Fruit fly (Drosophila melanogaster): Measurements from ENCODE around the gene odd.

The odd gene

DNA sequence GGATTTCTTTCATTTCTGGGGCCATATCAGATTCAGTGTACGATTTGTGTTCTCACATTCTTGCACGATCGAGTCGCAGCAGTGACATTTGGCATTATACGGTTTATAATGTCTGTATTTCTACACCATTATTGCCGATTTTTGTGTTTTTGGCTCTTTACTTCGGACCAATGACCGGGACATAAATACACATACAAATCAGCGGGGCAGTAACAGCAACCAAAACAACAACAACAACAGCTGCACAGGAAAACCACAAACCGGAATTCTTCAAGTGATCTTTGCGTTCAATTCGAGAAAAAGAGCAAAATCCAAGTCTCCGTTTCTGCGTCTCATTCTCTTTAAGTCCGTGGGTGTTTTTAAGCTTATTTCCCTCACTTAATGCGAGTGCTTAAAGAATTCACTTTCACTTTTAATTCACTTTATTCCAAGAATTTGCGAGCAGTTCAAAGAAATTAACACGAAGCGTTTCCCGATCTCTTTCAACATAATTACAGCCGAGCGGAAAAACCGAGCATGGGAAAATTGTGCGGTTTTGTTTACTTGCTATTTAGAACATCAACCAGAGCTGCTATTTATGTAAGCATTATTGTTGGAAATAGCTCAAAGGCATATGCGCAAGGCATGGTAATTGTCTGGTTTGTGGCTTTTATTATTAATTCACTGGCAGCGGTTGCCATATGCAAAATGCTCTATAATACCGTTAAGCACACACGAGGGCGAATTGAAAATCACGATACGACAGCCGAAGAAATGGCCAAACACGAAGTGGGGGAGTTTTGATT, 24.9 kb upstream of the odd start:
- TF ChIP-seq CG17801 (GFP tag; optimal IDR thresholded peaks at IDR 0.05; ENCODE audit: partially characterized antibody) = no peak

DNA sequence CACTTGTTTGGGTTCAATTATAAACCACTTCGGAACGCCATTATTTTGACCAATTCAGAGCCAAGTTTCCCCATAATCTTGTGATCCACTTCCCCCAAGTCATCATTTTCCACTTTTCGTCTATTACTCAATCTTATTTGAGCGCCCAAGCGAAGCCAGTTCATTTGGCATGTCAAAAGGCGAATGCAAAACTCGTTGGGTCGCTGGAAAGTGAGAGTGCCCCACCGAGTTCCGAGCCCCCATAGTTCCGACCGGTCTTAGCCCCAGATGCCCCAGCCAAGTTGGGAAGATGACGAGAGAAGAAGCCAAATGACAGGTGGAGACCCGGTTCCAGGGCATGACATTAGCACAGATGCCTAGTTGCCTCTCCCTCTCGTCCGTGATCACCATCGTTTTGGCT, 24.2 kb upstream of the odd start:
- TF ChIP-seq CG17801 (GFP tag; optimal IDR thresholded peaks at IDR 0.05; ENCODE audit: partially characterized antibody) = no peak

DNA sequence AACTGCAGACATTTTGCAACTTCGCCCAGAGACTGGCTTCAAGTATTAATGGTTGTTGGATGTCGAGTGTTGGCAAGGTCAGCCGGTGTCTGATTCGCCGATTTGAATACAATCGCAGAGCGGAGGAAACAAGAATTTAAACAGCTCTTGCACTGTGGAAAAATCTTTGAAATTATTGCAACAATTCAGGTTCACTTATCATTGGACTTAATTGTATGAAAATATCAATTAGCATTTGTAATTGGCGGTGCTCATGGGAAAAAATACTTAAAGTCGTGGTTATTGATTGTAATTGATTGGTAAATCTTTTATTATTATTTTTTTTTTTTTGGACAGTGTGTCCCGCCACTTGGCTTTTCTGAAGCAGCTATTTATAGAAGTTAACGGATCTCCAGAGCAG, 22.9 kb upstream of the odd start:
- TF ChIP-seq CG17801 (GFP tag; optimal IDR thresholded peaks at IDR 0.05; ENCODE audit: partially characterized antibody) = no peak

DNA sequence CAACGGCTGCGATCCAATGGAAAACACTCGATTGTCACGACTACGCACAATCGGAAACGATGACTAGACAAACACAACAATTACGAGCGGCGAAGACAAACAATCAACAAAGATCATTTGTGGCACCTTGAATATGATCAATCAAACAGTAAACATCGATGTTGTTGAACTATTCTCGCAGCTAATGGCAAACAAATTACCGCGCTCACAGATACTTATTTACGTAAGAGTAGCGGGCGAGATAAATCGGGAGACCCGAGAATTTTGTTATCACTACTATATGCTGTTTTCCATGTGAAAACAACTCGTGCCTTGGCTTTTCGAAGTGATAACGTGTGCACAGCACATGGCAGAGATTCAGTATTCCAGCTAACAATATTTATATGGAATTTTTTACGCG, 22.3 kb upstream of the odd start:
- no peak for TF ChIP-seq CG17801 (GFP tag; optimal IDR thresholded peaks at IDR 0.05; ENCODE audit: partially characterized antibody)

DNA sequence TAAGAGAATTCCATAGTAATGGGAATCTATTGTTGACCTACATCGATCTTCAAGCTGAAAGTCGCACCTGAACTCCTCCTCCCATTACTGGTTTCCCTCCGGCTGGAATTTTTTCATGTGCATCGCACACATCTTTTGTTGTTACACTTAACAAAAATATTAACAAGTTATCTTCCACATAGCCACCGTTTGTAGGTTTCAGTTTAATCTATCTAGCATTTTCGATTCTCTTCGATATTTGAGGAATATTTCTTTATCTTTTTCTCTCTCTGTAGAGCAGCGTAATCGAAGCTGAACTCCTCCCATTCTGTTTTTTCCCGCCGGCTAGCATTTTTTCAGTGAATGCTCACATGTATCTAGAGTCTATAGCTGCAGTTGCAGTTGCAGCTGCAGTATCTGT, 18.2 kb upstream of the odd start:
- no peak for TF ChIP-seq CG17801 (GFP tag; optimal IDR thresholded peaks at IDR 0.05; ENCODE audit: partially characterized antibody)

DNA sequence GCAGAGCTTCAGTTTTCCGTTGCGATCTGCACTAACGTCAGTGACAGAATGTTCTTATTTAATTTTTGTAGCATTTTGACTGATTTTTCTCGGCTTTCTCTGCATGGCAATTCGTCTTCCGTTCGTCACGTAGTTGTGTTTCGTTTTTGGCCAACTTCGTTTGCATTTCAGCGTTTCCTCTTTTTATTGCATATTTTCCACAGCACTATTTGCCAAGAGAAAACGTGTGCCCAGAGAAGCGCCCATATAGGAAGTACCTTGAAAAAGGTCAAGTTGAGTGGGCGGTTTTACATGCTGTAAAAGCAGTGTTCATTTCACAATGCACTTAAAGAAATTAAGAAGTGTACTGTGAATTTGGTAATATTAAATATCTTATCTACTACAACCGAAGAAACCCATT, 15.0 kb upstream of the odd start, which contains the start of gene CG15418:
Gene CG15418 (minus strand): TSS at position 101 of the 400 bp plus-strand sequence.
- TF ChIP-seq CG17801 (GFP tag; optimal IDR thresholded peaks at IDR 0.05; ENCODE audit: partially characterized antibody) = no peak

DNA sequence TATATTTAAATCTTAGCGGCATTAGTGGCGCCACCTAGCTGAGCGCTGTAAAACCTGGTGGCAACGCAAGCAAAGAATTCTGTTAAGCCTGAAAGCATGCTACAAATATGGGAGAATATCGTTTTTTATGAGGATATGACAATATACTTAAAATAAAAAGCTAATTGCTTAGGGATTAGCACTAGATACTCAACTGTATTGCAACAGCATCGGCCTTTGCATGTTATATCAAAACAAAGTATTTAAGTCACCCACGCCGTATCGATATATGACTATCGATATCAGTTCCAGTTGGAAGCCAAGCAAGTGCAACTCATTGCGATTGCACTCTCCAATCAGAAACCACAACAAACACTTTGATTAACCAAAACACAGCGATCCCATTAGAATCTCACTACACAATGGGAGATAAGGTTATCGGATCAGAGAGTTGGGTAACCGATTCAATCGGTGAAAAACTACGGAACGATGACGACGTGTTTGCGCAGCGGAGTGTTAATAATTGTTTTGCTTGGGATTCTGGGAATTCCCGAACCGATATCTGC, 12.3 kb upstream of the odd start, which contains the start of gene Ugt36A1:
Gene Ugt36A1 (plus strand): TSS at position 280 of the 545 bp plus-strand sequence.
- TF ChIP-seq CG17801 (GFP tag; optimal IDR thresholded peaks at IDR 0.05; ENCODE audit: partially characterized antibody) = no peak

DNA sequence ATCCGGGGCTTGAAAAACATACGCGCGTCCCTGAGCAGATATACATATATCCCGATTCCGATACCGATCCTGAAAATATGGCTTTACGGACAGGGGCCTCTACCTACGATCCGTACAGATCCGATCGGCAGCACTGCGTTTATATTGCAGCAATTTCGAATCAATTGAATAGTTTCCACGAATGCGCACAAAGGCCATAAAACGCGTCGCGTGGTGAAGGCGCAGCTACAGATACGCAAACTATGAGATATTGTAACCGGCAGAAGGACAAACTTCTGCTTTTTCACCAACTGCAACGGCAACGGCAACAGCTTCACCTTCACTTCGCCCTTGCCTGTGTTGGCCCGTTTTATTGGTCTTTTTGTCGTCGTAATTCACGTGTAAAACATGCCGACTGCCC, 8.6 kb upstream of the odd start:
- no peak for TF ChIP-seq CG17801 (GFP tag; optimal IDR thresholded peaks at IDR 0.05; ENCODE audit: partially characterized antibody)

DNA sequence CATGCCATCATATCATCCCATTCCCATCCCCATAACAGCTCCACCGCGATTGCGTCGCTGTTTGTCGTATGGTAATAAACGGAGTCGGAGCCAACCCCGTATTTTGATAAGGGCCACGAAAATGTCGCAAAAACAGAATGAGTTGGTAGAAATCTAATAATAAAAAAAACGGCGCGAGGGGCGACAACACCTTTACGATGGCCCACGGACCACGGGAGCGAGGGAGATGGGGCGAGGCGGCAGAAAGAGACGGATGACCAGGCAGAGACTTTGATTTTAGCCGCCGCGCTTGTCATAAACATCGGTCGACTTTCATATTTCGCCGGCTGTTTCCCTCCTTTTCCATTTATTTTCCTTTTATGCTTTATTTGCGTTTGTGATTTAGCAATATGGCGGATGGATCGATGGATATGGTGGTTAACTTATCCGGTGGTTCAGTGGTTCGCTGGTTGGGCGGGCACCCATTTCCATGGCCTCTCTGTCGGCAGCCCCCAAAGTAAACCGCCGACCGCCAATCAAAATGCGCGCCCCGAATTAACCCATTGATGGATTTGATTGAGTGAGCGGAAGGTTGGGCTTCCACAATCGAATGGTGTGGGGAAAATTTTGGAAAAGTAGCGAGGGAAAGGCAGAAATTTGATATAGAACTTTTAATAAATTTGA, 5.3 kb upstream of the odd start:
- no peak for TF ChIP-seq CG17801 (GFP tag; optimal IDR thresholded peaks at IDR 0.05; ENCODE audit: partially characterized antibody)

DNA sequence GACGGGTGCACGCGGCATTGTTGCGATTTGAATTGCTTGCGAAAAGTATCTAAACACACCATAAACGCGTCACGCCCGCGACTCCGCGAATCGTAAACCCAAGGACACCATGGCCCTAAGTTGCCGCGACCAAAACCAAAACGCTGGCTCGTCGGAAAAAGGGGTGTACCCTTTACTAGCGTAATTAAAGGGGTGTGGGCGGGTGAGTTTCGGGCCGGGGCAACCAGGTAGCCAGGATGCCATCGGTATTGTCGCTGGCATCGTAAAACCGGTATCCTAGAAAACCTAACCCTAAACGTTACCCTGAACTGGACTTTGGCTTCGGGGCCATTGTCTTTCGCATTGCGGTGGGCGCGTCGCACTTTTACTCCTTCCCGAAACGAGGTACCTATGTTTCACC, 4.1 kb upstream of the odd start:
- no peak for TF ChIP-seq CG17801 (GFP tag; optimal IDR thresholded peaks at IDR 0.05; ENCODE audit: partially characterized antibody)

DNA sequence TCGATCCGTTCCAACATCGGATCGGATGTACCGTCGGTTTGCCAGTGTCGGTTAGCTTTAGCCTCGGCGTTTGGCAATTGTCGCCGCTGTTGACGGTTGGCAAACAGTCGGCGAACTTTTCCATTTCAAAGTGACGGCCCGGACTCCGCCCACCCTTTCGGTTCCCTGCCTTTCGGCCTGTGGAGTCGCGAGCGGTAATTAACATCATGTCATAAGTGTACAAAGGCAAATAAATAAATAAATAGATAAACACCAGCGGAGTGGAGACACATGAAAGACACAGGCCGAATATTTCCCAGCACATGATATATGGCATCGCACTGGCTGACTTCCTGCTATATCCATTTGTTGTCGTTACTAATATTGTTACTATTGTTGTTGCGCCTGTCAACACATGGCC, 2.2 kb upstream of the odd start:
- no peak for TF ChIP-seq CG17801 (GFP tag; optimal IDR thresholded peaks at IDR 0.05; ENCODE audit: partially characterized antibody)

DNA sequence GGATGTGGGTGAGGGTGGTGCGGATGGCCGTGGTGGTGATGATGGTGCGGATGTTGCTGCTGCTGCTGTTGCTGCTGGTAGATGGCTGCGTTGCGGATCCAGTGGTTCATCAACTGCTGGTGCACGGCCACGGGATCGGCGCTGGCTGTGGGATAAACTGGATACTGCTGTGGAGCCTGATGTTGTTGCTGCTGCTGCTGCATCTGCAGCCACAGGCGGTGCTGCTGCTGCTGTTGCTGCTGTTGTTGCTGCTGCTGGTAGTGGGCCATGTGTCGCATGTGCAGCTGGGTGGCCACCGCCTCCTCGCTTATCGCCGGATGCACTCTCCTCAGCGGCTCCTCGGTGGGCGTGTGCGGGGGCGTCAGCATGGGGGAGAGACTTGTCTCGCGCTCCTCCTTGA, 883 bp downstream of the odd start:
- no peak for TF ChIP-seq CG17801 (GFP tag; optimal IDR thresholded peaks at IDR 0.05; ENCODE audit: partially characterized antibody)

DNA sequence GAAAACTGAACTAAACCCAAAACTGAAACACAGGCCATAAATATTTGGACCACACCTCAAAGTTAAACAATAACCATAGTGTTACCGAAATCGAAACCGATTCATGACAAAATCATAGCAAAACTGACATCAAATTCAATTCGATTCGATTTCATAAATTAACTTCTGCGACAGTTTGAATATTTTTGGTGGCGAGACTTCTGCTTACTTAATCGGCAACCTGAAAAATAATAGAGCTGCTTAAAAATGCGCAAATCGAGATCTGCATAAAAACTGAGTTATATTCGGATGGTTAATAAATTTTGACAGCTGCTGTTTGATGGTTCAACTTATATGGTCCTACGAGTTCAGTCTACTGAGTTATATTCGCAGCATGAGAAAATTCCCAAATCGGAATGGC, 3.0 kb downstream of the odd start:
- TF ChIP-seq CG17801 (GFP tag; optimal IDR thresholded peaks at IDR 0.05; ENCODE audit: partially characterized antibody) = no peak

DNA sequence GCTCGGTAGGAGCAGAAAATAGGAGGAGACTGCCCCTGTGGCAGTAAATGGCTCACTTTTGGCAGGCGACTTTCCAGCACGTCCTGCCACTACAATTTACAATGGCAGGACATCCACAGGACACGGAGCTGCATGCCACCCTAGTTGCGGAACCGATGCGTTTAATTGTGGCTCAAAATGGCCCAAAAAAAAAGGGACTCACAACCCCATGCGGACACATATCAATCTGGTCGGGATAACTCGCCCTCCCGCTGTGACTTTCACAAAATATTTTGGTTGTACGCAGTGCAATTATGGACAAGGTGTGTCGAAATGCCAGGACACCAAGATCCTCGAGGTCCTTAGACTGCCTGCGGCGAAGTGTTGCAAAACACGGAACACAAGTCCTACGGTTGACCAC, 4.0 kb downstream of the odd start:
- no peak for TF ChIP-seq CG17801 (GFP tag; optimal IDR thresholded peaks at IDR 0.05; ENCODE audit: partially characterized antibody)

DNA sequence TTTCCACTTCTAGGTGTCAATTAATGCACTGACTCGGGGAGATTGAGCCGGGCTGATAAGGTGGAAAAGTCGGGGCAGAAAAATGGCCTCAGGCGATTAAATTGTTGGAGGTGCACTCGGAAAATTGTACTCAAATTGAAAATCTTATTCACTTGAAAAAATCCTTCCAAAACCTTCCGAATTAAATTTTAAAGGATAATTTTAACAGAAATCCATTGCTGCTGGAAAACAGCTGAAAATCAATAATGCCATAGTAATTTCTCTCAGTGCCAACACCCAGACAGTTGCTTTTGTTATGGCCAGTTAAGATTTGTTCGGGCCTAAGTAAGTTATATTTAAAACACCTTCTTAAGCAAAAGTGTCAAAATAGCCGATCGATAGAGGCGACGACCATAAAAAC, 5.7 kb downstream of the odd start:
- no peak for TF ChIP-seq CG17801 (GFP tag; optimal IDR thresholded peaks at IDR 0.05; ENCODE audit: partially characterized antibody)

DNA sequence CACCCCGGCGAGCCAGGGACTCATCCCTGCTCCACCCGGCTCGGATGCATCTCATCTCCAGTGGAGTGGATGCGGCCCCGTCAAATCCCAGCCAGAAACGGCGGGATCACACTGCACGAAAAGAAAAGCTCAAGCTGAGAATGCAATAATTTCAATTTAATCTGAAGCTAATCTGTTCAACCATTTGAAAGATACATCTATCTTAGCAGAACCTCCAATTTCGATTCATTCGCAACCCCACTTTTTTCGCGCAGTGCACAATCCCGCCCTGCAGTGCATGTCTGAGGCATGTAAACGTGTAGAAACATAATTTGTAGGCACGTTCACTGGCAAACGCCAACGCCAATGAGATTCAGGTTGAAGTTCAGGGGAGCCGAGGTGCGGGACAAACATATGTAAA, 8.1 kb downstream of the odd start:
- no peak for TF ChIP-seq CG17801 (GFP tag; optimal IDR thresholded peaks at IDR 0.05; ENCODE audit: partially characterized antibody)

All from ovary, adult (tissue).